Fruit fly (Drosophila melanogaster) whole organism, adult: ENCODE data around the gene Hel89B.

ENCODE experiments used
- CG12768 ChIP-seq: fragments of 200-800 bp; sonication (Bioruptor generic); optimal IDR thresholded peaks from 2 replicates; lab custom pipeline; 2017; ENCODE audit warnings: missing biosample characterization, missing genetic modification characterization, mild to moderate bottlenecking, moderate library complexity, missing genetic modification reagents
- CG1620 ChIP-seq: fragments of 200-800 bp; sonication (Bioruptor generic); optimal IDR thresholded peaks from 2 replicates; lab custom pipeline; 2016; ENCODE audit warnings: missing biosample characterization, missing genetic modification characterization
- CG33017 ChIP-seq: fragments of 200-800 bp; sonication (Bioruptor generic); optimal IDR thresholded peaks from 2 replicates; lab custom pipeline; 2018; ENCODE audit warnings: missing biosample characterization, mild to moderate bottlenecking, missing genetic modification characterization, moderate library complexity
- CG5204 ChIP-seq: fragments of 200-800 bp; sonication (Bioruptor generic); optimal IDR thresholded peaks from 2 replicates; lab custom pipeline; 2016; ENCODE audit warnings: missing biosample characterization, missing genetic modification characterization
- Crg-1 ChIP-seq: fragments of 200-800 bp; sonication (Bioruptor generic); optimal IDR thresholded peaks from 2 replicates; lab custom pipeline; 2016; ENCODE audit warnings: missing biosample characterization, missing genetic modification characterization
- kay ChIP-seq: fragments of 200-800 bp; sonication (Bioruptor generic); peaks from one replicate; lab custom pipeline; 2016; ENCODE audit warnings: missing biosample characterization, missing genetic modification characterization, borderline replicate concordance
- ovo ChIP-seq: fragments of 200-800 bp; sonication (Bioruptor generic); optimal IDR thresholded peaks from 2 replicates; lab custom pipeline; 2016; ENCODE audit warnings: missing biosample characterization, missing genetic modification characterization
- tj ChIP-seq: fragments of 200-800 bp; sonication (Bioruptor generic); optimal IDR thresholded peaks from 3 replicates; lab custom pipeline; 2017; ENCODE audit warnings: missing biosample characterization, mild to moderate bottlenecking, missing genetic modification characterization, moderate library complexity
- toe ChIP-seq: fragments of 200-800 bp; sonication (Bioruptor generic); optimal IDR thresholded peaks from 2 replicates; lab custom pipeline; 2016; ENCODE audit warnings: missing biosample characterization, missing genetic modification characterization

dm6 chr3R:16030445-16030844, 57.3 kb downstream of the Hel89B start:
- TF ChIP-seq kay (GFP tag; lab: Kevin White, UChicago) (no peak), CG12768 (no peak), CG33017 (tag; lab: Kevin White, UChicago) (no peak), tj (GFP tag; lab: Kevin White, UChicago) (no peak), CG1620 (GFP tag; lab: Kevin White, UChicago) (no peak), CG5204 (GFP tag; lab: Kevin White, UChicago) (no peak), ovo (GFP tag; lab: Kevin White, UChicago) (no peak), toe (GFP tag; lab: Kevin White, UChicago) (no peak), Crg-1 (no peak)
